Fruit fly (Drosophila melanogaster): Measurements from ENCODE around the gene IKKbeta.

DNA sequence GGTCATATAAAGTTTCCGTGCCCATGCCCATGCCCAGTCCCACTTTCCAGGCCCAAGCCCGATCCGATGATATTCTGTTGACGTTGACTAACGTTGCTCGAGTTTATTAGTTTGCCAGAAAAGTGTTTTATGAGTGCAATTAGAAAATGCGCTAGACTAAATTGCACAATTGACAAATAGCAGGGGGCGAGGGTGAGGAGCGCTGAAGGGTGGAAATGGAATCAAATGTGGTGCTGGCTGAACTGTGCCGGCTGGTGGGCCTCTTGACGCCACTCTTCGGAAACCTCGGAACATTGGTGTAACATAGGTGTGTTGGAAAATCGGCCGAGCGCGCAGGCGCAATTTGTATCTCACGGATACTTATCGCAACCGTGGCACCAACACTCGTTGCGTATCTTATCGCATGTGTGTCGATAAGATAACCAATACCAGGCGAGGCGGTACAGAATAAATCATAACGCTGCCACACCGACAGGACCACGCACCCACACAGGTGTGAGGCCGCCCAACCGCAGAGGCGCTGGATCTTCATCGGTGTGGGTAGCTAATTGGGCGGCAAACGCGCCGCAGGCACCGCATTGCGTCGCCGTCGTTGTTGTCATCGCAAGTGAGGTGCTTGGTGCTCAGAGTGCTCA is 37.4 kb downstream of the IKKbeta start:
- TF ChIP-seq CG11294 (GFP tag; IDR thresholded peaks at IDR 0.05) (no peak), CG6854 (GFP tag; optimal IDR thresholded peaks at IDR 0.05) (no peak), CG34406 (GFP tag; optimal IDR thresholded peaks at IDR 0.05) (no peak), achi (GFP tag; optimal IDR thresholded peaks at IDR 0.05) (no peak), CG3919 (GFP tag; optimal IDR thresholded peaks at IDR 0.05) (no peak), OdsH (GFP tag; optimal IDR thresholded peaks at IDR 0.05) (no peak)
